Worm (Caenorhabditis elegans) whole organism, L4 larva: ENCODE results near the gene ptp-1.

Experiments
- ceh-82 ChIP-seq: sonication (generic microtip); optimal IDR thresholded peaks from 2 replicates; lab custom pipeline; 2017; ENCODE audit warnings: missing biosample characterization, missing genetic modification characterization
- ces-1 ChIP-seq: fragments of 150-350 bp; sonication (generic microtip); optimal IDR thresholded peaks from 4 replicates; lab custom pipeline; 2014; ENCODE audit warnings: missing biosample characterization, missing genetic modification reagents, missing genetic modification characterization
- egl-43 ChIP-seq: fragments of 200-800 bp; sonication (Bioruptor generic); IDR thresholded peaks from 2 replicates; pipeline ENCODE4 v1.3.6; 2022; ENCODE audit warnings: missing genetic modification reagents, missing genetic modification characterization, missing compliant biosample characterization
- nhr-77 ChIP-seq: fragments of 150-350 bp; optimal IDR thresholded peaks from 2 replicates; lab custom pipeline; 2014; ENCODE audit warnings: missing biosample characterization, missing genetic modification characterization
- pha-4 ChIP-seq, 2 experiments: fragments of 150-350 bp in 1 of 2; fragments of 200-800 bp in 1 of 2; sonication (Bioruptor generic) in 1 of 2; IDR thresholded peaks in 1 of 2; optimal IDR thresholded peaks in 1 of 2; 2 replicates each; pipeline versions ENCODE4 v1.3.6 to Lab custom; 2014 to 2022; ENCODE audit warnings: missing genetic modification characterization in 2 of 2, missing genetic modification reagents in 2 of 2, missing biosample characterization in 1 of 2, missing compliant biosample characterization in 1 of 2

DNA sequence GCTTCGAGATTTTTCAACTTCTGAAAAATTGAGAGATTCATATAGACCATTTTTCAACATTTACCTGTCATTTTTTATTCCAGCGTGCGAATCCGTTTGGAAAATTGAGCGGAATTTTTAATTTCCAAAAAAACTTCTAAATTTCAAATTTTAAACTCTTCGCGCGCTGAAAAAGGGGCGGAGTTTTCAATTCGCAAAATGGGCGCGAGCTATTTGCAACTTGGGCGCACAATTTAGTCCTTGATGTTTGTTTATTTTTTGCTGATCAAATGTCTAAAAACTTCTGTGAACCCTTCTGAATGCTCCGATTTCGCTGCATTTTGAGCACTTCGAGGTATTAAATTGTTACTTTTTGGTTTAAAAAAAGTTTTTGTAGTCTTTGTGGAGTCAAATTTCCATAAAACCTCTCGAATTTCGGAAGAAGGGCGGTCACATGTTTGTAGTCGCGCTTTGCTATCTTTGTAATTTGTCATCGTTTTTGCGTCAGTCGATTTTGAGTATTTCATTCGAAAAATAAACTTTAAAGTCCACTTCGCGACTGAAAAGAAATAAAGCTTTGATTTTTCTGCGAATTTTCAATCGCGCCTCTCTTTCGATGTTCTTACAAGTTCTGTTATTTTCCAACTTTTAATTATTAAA is 60.3 kb downstream of the ptp-1 start, which contains the start of the genes madf-8 and gsr-1:
- no peak for TF ChIP-seq egl-43
- no peak for TF ChIP-seq ces-1 (GFP tag; lab: Kevin White, UChicago)
- no peak for TF ChIP-seq pha-4 (GFP tag; IDR thresholded peaks at IDR 0.05; lab: Robert Waterston, UW)
- TF ChIP-seq pha-4 (tag; optimal IDR thresholded peaks at IDR 0.05; lab: Kevin White, UChicago), result no peak
- TF ChIP-seq ceh-82 (tag; lab: Kevin White, UChicago), result no peak
- no peak for TF ChIP-seq nhr-77 (tag; lab: Kevin White, UChicago)
